Worm (Caenorhabditis elegans) whole organism, L2 larva: Measurements from ENCODE around the gene Y38E10A.9.

Experiments
- R02D3.7 ChIP-seq: fragments of 150-350 bp; optimal IDR thresholded peaks from 2 replicates; lab custom pipeline; 2014; ENCODE audit warnings: missing biosample characterization, missing genetic modification characterization
- ZK546.5 ChIP-seq: sonication (generic microtip); optimal IDR thresholded peaks from 2 replicates; lab custom pipeline; 2017; ENCODE audit warnings: missing biosample characterization, missing genetic modification characterization
- alr-1 ChIP-seq: fragments of 150-350 bp; optimal IDR thresholded peaks from 2 replicates; lab custom pipeline; 2014; ENCODE audit warnings: missing biosample characterization, missing genetic modification characterization
- aly-2 ChIP-seq: fragments of 150-350 bp; optimal IDR thresholded peaks from 2 replicates; lab custom pipeline; 2014; ENCODE audit warnings: missing biosample characterization, missing genetic modification characterization
- ama-1 ChIP-seq: fragments of 150-350 bp; optimal IDR thresholded peaks from 2 replicates; lab custom pipeline; 2018; ENCODE audit warnings: inconsistent platforms
- blmp-1 ChIP-seq: sonication (generic microtip); optimal IDR thresholded peaks from 2 replicates; lab custom pipeline; 2017; ENCODE audit warnings: missing genetic modification characterization, mild to moderate bottlenecking, missing compliant biosample characterization, antibody characterized with exemption, moderate library complexity; ENCODE audit not compliant: insufficient read depth
- ceh-16 ChIP-seq: fragments of 150-350 bp; optimal IDR thresholded peaks from 2 replicates; lab custom pipeline; 2014; ENCODE audit warnings: missing biosample characterization, missing genetic modification characterization
- ceh-82 ChIP-seq: fragments of 150-350 bp; optimal IDR thresholded peaks from 2 replicates; lab custom pipeline; 2014; ENCODE audit warnings: missing biosample characterization, missing genetic modification characterization
- dmd-4 ChIP-seq: sonication (generic microtip); optimal IDR thresholded peaks from 2 replicates; lab custom pipeline; 2017; ENCODE audit warnings: missing biosample characterization, missing genetic modification characterization
- egl-27 ChIP-seq: sonication (generic microtip); optimal IDR thresholded peaks from 3 replicates; lab custom pipeline; 2017; ENCODE audit warnings: missing biosample characterization, missing genetic modification reagents, missing genetic modification characterization
- elt-1 ChIP-seq: fragments of 150-350 bp; optimal IDR thresholded peaks from 2 replicates; lab custom pipeline; 2014; ENCODE audit warnings: missing biosample characterization, missing genetic modification characterization
- elt-3 ChIP-seq: sonication (generic microtip); optimal IDR thresholded peaks from 2 replicates; lab custom pipeline; 2017; ENCODE audit warnings: missing biosample characterization, missing genetic modification characterization
- fos-1 ChIP-seq: fragments of 150-350 bp; optimal IDR thresholded peaks from 2 replicates; lab custom pipeline; 2014; ENCODE audit warnings: missing biosample characterization, missing genetic modification characterization
- gmeb-1 ChIP-seq: fragments of 150-350 bp; optimal IDR thresholded peaks from 2 replicates; lab custom pipeline; 2014; ENCODE audit warnings: missing biosample characterization, missing genetic modification characterization
- lin-11 ChIP-seq: fragments of 150-350 bp; sonication (generic microtip); optimal IDR thresholded peaks from 2 replicates; lab custom pipeline; 2014; ENCODE audit warnings: missing biosample characterization, missing genetic modification characterization, inconsistent platforms, mixed read lengths
- lin-39 ChIP-seq: fragments of 150-350 bp; optimal IDR thresholded peaks from 2 replicates; lab custom pipeline; 2014; ENCODE audit warnings: missing biosample characterization, missing genetic modification reagents, missing genetic modification characterization
- lsy-2 ChIP-seq, 2 experiments: fragments of 150-350 bp in 1 of 2; sonication (generic microtip) in 1 of 2; optimal IDR thresholded peaks; 2 replicates each; lab custom pipeline; 2014 to 2017; ENCODE audit warnings: missing biosample characterization in 2 of 2, missing genetic modification characterization in 2 of 2
- mab-5 ChIP-seq: fragments of 150-350 bp; optimal IDR thresholded peaks from 2 replicates; lab custom pipeline; 2014; ENCODE audit warnings: missing biosample characterization, missing genetic modification characterization
- mbf-1 ChIP-seq: sonication (generic microtip); optimal IDR thresholded peaks from 2 replicates; lab custom pipeline; 2017; ENCODE audit warnings: missing biosample characterization, missing genetic modification characterization
- mdl-1 ChIP-seq, 2 experiments: fragments of 150-350 bp in 1 of 2; sonication (generic microtip) in 1 of 2; optimal IDR thresholded peaks; 2 replicates each; lab custom pipeline; 2017; ENCODE audit warnings: missing biosample characterization in 2 of 2, missing genetic modification characterization in 2 of 2
- nhr-11 ChIP-seq: fragments of 150-350 bp; optimal IDR thresholded peaks from 2 replicates; lab custom pipeline; 2014; ENCODE audit warnings: missing biosample characterization, missing genetic modification characterization
- nhr-12 ChIP-seq: fragments of 150-350 bp; optimal IDR thresholded peaks from 2 replicates; lab custom pipeline; 2014; ENCODE audit warnings: missing biosample characterization, missing genetic modification characterization
- nhr-129 ChIP-seq: fragments of 150-350 bp; optimal IDR thresholded peaks from 2 replicates; lab custom pipeline; 2014; ENCODE audit warnings: missing biosample characterization, missing genetic modification characterization
- nhr-21 ChIP-seq: fragments of 150-350 bp; optimal IDR thresholded peaks from 2 replicates; lab custom pipeline; 2014; ENCODE audit warnings: missing biosample characterization, missing genetic modification characterization
- nhr-23 ChIP-seq: fragments of 150-350 bp; optimal IDR thresholded peaks from 2 replicates; lab custom pipeline; 2014; ENCODE audit warnings: missing biosample characterization, missing genetic modification reagents, missing genetic modification characterization
- nhr-237 ChIP-seq: fragments of 150-350 bp; optimal IDR thresholded peaks from 2 replicates; lab custom pipeline; 2014; ENCODE audit warnings: missing biosample characterization, missing genetic modification characterization
- nhr-25 ChIP-seq: fragments of 150-350 bp; sonication (generic microtip); optimal IDR thresholded peaks from 3 replicates; lab custom pipeline; 2014; ENCODE audit warnings: missing biosample characterization, missing genetic modification characterization
- nhr-6 ChIP-seq: fragments of 150-350 bp; optimal IDR thresholded peaks from 2 replicates; lab custom pipeline; 2014; ENCODE audit warnings: missing biosample characterization, missing genetic modification characterization
- nhr-77 ChIP-seq: fragments of 150-350 bp; optimal IDR thresholded peaks from 2 replicates; lab custom pipeline; 2014; ENCODE audit warnings: missing biosample characterization, missing genetic modification characterization
- sem-4 ChIP-seq: fragments of 150-350 bp; optimal IDR thresholded peaks from 2 replicates; lab custom pipeline; 2014; ENCODE audit warnings: missing biosample characterization, missing genetic modification reagents, missing genetic modification characterization
- skn-1 ChIP-seq: sonication (generic microtip); optimal IDR thresholded peaks from 2 replicates; lab custom pipeline; 2017; ENCODE audit warnings: missing biosample characterization, missing genetic modification characterization
- sma-3 ChIP-seq: sonication (generic microtip); optimal IDR thresholded peaks from 2 replicates; lab custom pipeline; 2016; ENCODE audit warnings: missing genetic modification reagents, missing genetic modification characterization, missing compliant biosample characterization
- sma-9 ChIP-seq, 2 experiments: fragments of 150-350 bp in 1 of 2; sonication (generic microtip) in 1 of 2; optimal IDR thresholded peaks; 2 replicates each; lab custom pipeline; 2014 to 2016; ENCODE audit warnings: missing genetic modification characterization in 2 of 2, mild to moderate bottlenecking in 1 of 2, missing biosample characterization in 1 of 2, missing compliant biosample characterization in 1 of 2, missing genetic modification reagents in 1 of 2, moderate library complexity in 1 of 2
- snpc-4 ChIP-seq: fragments of 150-350 bp; optimal IDR thresholded peaks from 2 replicates; lab custom pipeline; 2014; ENCODE audit warnings: missing biosample characterization, missing genetic modification characterization
- unc-39 ChIP-seq: fragments of 150-350 bp; optimal IDR thresholded peaks from 2 replicates; lab custom pipeline; 2014; ENCODE audit warnings: missing biosample characterization, missing genetic modification characterization
- unc-55 ChIP-seq: fragments of 150-350 bp; sonication (generic microtip); optimal IDR thresholded peaks from 3 replicates; lab custom pipeline; 2014; ENCODE audit warnings: missing biosample characterization, missing genetic modification reagents, missing genetic modification characterization
- unc-62 ChIP-seq: fragments of 150-350 bp; optimal IDR thresholded peaks from 2 replicates; lab custom pipeline; 2014; ENCODE audit warnings: missing biosample characterization, missing genetic modification reagents, missing genetic modification characterization
- ztf-4 ChIP-seq: fragments of 150-350 bp; optimal IDR thresholded peaks from 2 replicates; lab custom pipeline; 2014; ENCODE audit warnings: missing biosample characterization, missing genetic modification characterization

The Y38E10A.9 gene

DNA sequence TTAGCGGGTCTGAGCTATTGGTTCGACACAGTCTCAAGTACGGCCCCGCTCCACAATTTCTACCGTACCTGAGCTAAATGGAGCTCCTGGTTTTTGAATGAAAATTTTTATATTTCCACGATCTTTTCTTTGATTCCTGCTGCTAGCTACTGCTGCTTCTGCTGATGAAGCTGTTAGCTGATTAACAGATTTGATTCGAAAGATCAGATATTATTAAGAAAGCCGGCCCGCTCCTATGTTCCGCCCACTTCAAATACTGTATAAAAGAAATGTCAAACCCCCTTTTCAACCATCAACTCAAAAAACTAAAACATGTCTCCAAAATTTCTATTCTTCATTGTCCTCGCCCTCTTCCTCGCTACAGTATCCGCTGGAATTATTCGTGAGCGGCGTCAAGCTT, 8.8 kb downstream of the Y38E10A.9 start, which contains the start of gene nspe-3:
Gene nspe-3 (plus strand): TSS at position 301 of the 400 bp plus-strand sequence.
- TF ChIP-seq ceh-16 (tag; lab: Kevin White, UChicago) (no peak), unc-55 (GFP tag; lab: Kevin White, UChicago) (no peak), snpc-4 (tag; lab: Kevin White, UChicago) (no peak), nhr-11 (tag; lab: Kevin White, UChicago) (no peak), lin-39 (tag; lab: Kevin White, UChicago) (no peak), mdl-1 (tag; optimal IDR thresholded peaks at IDR 0.05; lab: Kevin White, UChicago) (no peak), egl-27 (tag; lab: Kevin White, UChicago) (no peak), nhr-237 (tag; lab: Kevin White, UChicago) (no peak), nhr-21 (tag; lab: Kevin White, UChicago) (no peak), sma-3 (no peak), nhr-77 (tag; lab: Kevin White, UChicago) (no peak), alr-1 (no peak)

DNA sequence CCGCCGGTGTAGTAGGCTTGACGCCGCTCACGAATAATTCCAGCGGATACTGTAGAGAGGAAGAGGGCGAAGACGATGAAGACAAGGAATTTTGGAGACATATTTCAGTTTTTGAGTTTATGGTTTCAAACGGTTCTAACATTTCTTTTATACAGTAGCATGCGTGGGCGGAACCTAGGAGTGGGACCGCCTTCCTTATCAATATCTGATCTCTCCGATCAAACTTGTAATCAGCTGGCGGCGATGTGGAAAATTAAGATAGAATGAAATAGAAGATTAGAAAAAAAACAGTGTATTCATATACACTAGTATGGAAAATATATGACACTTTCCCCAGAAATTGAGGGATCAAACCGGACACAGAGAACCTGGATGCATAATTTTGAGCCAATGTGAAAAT, 10.5 kb downstream of the Y38E10A.9 start, which contains the start of gene nspe-2:
Gene nspe-2 (minus strand): TSS at position 101 of the 400 bp plus-strand sequence.
- no peak for TF ChIP-seq lin-39 (tag; lab: Kevin White, UChicago)
- TF ChIP-seq mab-5 (tag; lab: Kevin White, UChicago): no peak
- no peak for TF ChIP-seq nhr-23
- no peak for TF ChIP-seq lin-11
- TF ChIP-seq unc-62: no peak
- TF ChIP-seq dmd-4 (tag; lab: Kevin White, UChicago): no peak
- no peak for TF ChIP-seq nhr-21 (tag; lab: Kevin White, UChicago)
- TF ChIP-seq gmeb-1 (tag; lab: Kevin White, UChicago): no peak
- TF ChIP-seq ztf-4: no peak
- TF ChIP-seq lsy-2 (tag; optimal IDR thresholded peaks at IDR 0.05; lab: Kevin White, UChicago): no peak
- no peak for TF ChIP-seq unc-39 (tag; lab: Kevin White, UChicago)
- TF ChIP-seq ceh-82 (tag; lab: Kevin White, UChicago): no peak
- TF ChIP-seq aly-2 (tag; lab: Kevin White, UChicago): no peak

DNA sequence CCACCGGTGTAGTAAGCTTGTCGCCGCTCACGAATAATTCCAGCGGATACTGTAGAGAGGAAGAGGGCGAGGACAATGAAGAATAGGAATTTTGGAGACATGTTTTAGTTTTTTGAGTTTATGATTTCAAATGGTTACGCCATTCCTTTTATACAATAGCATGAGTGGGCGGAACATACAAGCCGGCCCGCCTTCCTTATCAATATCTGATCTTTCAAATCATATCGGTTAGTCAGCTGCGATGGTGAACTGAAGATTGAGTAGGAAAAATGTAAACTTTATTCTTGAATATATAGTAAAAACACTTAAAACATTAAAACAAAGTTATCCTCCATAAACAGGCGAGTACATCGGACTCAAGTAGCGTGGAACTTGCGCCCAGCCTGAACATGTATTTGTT, 12.0 kb downstream of the Y38E10A.9 start, which contains the start of gene nspe-1:
Gene nspe-1 (minus strand): TSS at position 101 of the 400 bp plus-strand sequence.
- TF ChIP-seq nhr-23 (no peak), nhr-11 (tag; lab: Kevin White, UChicago) (no peak), ceh-16 (tag; lab: Kevin White, UChicago) (no peak), dmd-4 (tag; lab: Kevin White, UChicago) (no peak), elt-3 (tag; lab: Kevin White, UChicago) (no peak), R02D3.7 (tag; lab: Kevin White, UChicago) (no peak), skn-1 (tag; lab: Kevin White, UChicago) (no peak), elt-1 (no peak)
- TF ChIP-seq, all 48 proteins: peak for 0

DNA sequence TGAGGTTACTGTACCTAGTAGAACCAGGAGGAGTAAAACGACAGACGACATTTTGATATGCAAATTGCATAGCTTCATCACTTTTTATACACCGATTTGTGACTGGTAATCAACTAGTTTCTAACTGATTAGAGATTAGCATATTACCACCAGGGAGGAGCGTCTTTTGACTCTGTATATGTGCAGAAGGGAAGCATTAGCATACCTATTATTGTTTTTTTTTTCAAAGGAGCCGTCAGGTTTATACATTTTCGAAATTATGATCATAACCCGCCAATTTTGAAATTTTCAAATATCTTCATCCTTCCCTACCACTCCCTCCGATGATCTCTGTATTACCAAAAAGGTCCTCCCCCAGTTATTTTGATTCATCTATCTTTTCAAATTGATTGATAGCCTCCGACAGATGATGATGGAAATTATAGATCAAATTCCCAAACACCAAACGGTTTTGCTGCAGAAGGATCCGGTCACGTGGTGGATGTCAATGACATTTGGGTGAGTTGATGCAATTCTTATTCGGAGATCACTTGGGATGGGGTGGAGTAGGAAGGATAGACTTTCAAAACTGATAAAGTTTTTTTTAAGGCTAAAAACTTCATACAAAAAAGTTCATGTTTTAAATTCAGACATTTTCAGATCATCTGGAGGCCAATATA, 13.3 kb downstream of the Y38E10A.9 start, which contains the start of gene nspe-8:
Gene nspe-8 (minus strand): TSS at position 51 of the 659 bp plus-strand sequence.
- TF ChIP-seq nhr-25 (tag; lab: Kevin White, UChicago): peak; percentile 68
- peak; percentile 82 for TF ChIP-seq sma-3
- peak; percentile 10 for TF ChIP-seq fos-1 (tag; lab: Kevin White, UChicago)
- TF ChIP-seq nhr-21 (tag; lab: Kevin White, UChicago): peak; percentile 86
- TF ChIP-seq blmp-1: no peak
- TF ChIP-seq nhr-12 (tag; lab: Kevin White, UChicago): no peak
- no peak for TF ChIP-seq aly-2 (tag; lab: Kevin White, UChicago)
- peak; percentile 97 for TF ChIP-seq sma-9 (GFP tag; optimal IDR thresholded peaks at IDR 0.05; lab: Kevin White, UChicago)
- TF ChIP-seq sma-9 (tag; optimal IDR thresholded peaks at IDR 0.05; lab: Kevin White, UChicago): no peak
- no peak for TF ChIP-seq ama-1 (lab: Kevin White, UChicago)
- no peak for TF ChIP-seq nhr-6 (tag; lab: Kevin White, UChicago)
- peak; percentile 50 for TF ChIP-seq gmeb-1 (tag; lab: Kevin White, UChicago)
- peak; percentile 46 for TF ChIP-seq nhr-129
- no peak for TF ChIP-seq sem-4 (tag; lab: Kevin White, UChicago)
- peak; percentile 30 to 41 for TF ChIP-seq mdl-1 (tag; optimal IDR thresholded peaks at IDR 0.05; lab: Kevin White, UChicago)
- TF ChIP-seq mbf-1: no peak
- no peak for TF ChIP-seq alr-1
- no peak for TF ChIP-seq ZK546.5 (tag; lab: Kevin White, UChicago)
- no peak for TF ChIP-seq unc-55 (GFP tag; lab: Kevin White, UChicago)
- no peak for TF ChIP-seq nhr-23
